Fruit fly (Drosophila melanogaster) whole organism, embryonic: Measurements from ENCODE around the gene CG14342.

ENCODE experiments used
- Bteb2 ChIP-seq: fragments of 200-800 bp; sonication (Bioruptor generic); optimal IDR thresholded peaks from 2 replicates; lab custom pipeline; 2016; ENCODE audit warnings: missing biosample characterization, missing genetic modification characterization
- CG10431 ChIP-seq: fragments of 200-800 bp; sonication (Bioruptor generic); optimal IDR thresholded peaks from 3 replicates; lab custom pipeline; 2018; ENCODE audit warnings: missing biosample characterization, mild to moderate bottlenecking, missing genetic modification characterization
- CG10565 ChIP-seq: fragments of 200-800 bp; sonication (Bioruptor generic); optimal IDR thresholded peaks from 3 replicates; lab custom pipeline; 2016; ENCODE audit warnings: missing biosample characterization, mild to moderate bottlenecking, missing genetic modification characterization
- CG10959 ChIP-seq: fragments of 200-800 bp; sonication (Bioruptor generic); IDR thresholded peaks from 2 replicates; pipeline ENCODE4 v1.3.6; 2022; ENCODE audit warnings: missing biosample characterization, missing genetic modification characterization
- CG11696 ChIP-seq: fragments of 200-800 bp; sonication (Bioruptor generic); IDR thresholded peaks from 2 replicates; pipeline ENCODE4 v1.3.6; 2022; ENCODE audit warnings: missing biosample characterization, missing genetic modification characterization
- CG15601 ChIP-seq: fragments of 200-800 bp; sonication (Bioruptor generic); optimal IDR thresholded peaks from 3 replicates; lab custom pipeline; 2019; ENCODE audit warnings: missing biosample characterization, mild to moderate bottlenecking, missing genetic modification characterization, moderate library complexity
- CG16813 ChIP-seq: fragments of 200-800 bp; sonication (Bioruptor generic); IDR thresholded peaks from 3 replicates; pipeline ENCODE4 v1.3.6; 2022; ENCODE audit warnings: missing biosample characterization, missing genetic modification characterization; ENCODE audit not compliant: partially characterized antibody
- CG17186 ChIP-seq: fragments of 200-800 bp; sonication (Bioruptor generic); optimal IDR thresholded peaks from 3 replicates; lab custom pipeline; 2017; ENCODE audit warnings: missing biosample characterization, missing genetic modification reagents, missing genetic modification characterization
- CG18764 ChIP-seq: fragments of 200-800 bp; sonication (Bioruptor generic); optimal IDR thresholded peaks from 3 replicates; lab custom pipeline; 2016; ENCODE audit warnings: missing biosample characterization, missing genetic modification characterization
- CG31365 ChIP-seq: fragments of 200-800 bp; sonication (Bioruptor generic); optimal IDR thresholded peaks from 2 replicates; lab custom pipeline; 2018; ENCODE audit warnings: missing biosample characterization, mild to moderate bottlenecking, missing genetic modification characterization
- CG31441 ChIP-seq: fragments of 200-800 bp; sonication (Bioruptor generic); IDR thresholded peaks from 2 replicates; pipeline ENCODE4 v1.3.6; 2022; ENCODE audit warnings: missing biosample characterization, missing genetic modification characterization
- CG32772 ChIP-seq: fragments of 200-800 bp; sonication (Bioruptor generic); IDR thresholded peaks from 2 replicates; pipeline ENCODE4 v1.3.6; 2022; ENCODE audit warnings: missing biosample characterization, missing genetic modification characterization
- CG34224 ChIP-seq: fragments of 200-800 bp; sonication (Bioruptor generic); IDR thresholded peaks from 3 replicates; pipeline ENCODE4 v1.3.6; 2022; ENCODE audit warnings: missing biosample characterization, missing genetic modification characterization; ENCODE audit not compliant: partially characterized antibody
- CG3847 ChIP-seq: fragments of 200-800 bp; sonication (Bioruptor generic); IDR thresholded peaks from 2 replicates; pipeline ENCODE4 v1.3.6; 2022; ENCODE audit warnings: missing biosample characterization, missing genetic modification characterization
- CG3995 ChIP-seq: fragments of 200-800 bp; sonication (Bioruptor generic); optimal IDR thresholded peaks from 3 replicates; lab custom pipeline; 2016; ENCODE audit warnings: missing biosample characterization, missing genetic modification characterization
- CG6854 ChIP-seq: fragments of 200-800 bp; sonication (Bioruptor generic); optimal IDR thresholded peaks from 3 replicates; lab custom pipeline; 2017; ENCODE audit warnings: missing biosample characterization, mild to moderate bottlenecking, missing genetic modification characterization
- CG8765 ChIP-seq: fragments of 200-800 bp; sonication (Bioruptor generic); IDR thresholded peaks from 2 replicates; pipeline ENCODE4 v1.3.6; 2022; ENCODE audit warnings: missing biosample characterization, missing genetic modification characterization
- CG9437 ChIP-seq: fragments of 200-800 bp; sonication (Bioruptor generic); optimal IDR thresholded peaks from 2 replicates; lab custom pipeline; 2018; ENCODE audit warnings: missing biosample characterization, mild to moderate bottlenecking, missing genetic modification characterization
- CoRest ChIP-seq: fragments of 200-800 bp; sonication (Bioruptor generic); optimal IDR thresholded peaks from 3 replicates; lab custom pipeline; 2018; ENCODE audit warnings: missing biosample characterization, mild to moderate bottlenecking, missing genetic modification characterization, moderate library complexity
- Dfd ChIP-seq, 2 experiments: fragments of >200 bp; optimal IDR thresholded peaks; 2 replicates each; lab custom pipeline; 2017; ENCODE audit warnings: missing biosample characterization in 2 of 2, missing genetic modification characterization in 2 of 2
- E2f1 ChIP-seq: fragments of 200-800 bp; sonication (Bioruptor generic); IDR thresholded peaks from 2 replicates; pipeline ENCODE4 v1.3.6; 2022; ENCODE audit warnings: missing biosample characterization, missing genetic modification characterization
- E2f2 ChIP-seq: fragments of 200-800 bp; sonication (Bioruptor generic); IDR thresholded peaks from 2 replicates; pipeline ENCODE4 v1.3.6; 2022; ENCODE audit warnings: missing biosample characterization, missing genetic modification characterization
- Ets65A ChIP-seq: fragments of 200-800 bp; sonication (Bioruptor generic); peaks from one replicate; lab custom pipeline; 2016; ENCODE audit warnings: missing biosample characterization, missing genetic modification characterization
- Lpt ChIP-seq: fragments of >200 bp; optimal IDR thresholded peaks from 2 replicates; lab custom pipeline; 2018; ENCODE audit warnings: missing biosample characterization, missing genetic modification characterization
- NFAT ChIP-seq: fragments of 200-800 bp; sonication (Bioruptor generic); IDR thresholded peaks from 2 replicates; pipeline ENCODE4 v1.3.6; 2022; ENCODE audit warnings: missing biosample characterization, missing genetic modification characterization
- Poxn ChIP-seq: fragments of 200-800 bp; sonication (Bioruptor generic); IDR thresholded peaks from 2 replicates; pipeline ENCODE4 v1.3.6; 2022; ENCODE audit warnings: missing biosample characterization, missing genetic modification characterization
- Rfx ChIP-seq: fragments of 200-800 bp; sonication (Bioruptor generic); IDR thresholded peaks from 2 replicates; pipeline ENCODE4 v1.3.6; 2022; ENCODE audit warnings: missing biosample characterization, missing genetic modification characterization
- Usf ChIP-seq: fragments of 200-800 bp; sonication (Bioruptor generic); optimal IDR thresholded peaks from 2 replicates; lab custom pipeline; 2017; ENCODE audit warnings: missing genotype, missing biosample characterization, missing genetic modification characterization
- chif ChIP-seq, 2 experiments: fragments of 200-800 bp; sonication (Bioruptor generic); optimal IDR thresholded peaks; 3 replicates each; lab custom pipeline; 2016; ENCODE audit warnings: missing biosample characterization in 2 of 2, missing genetic modification characterization in 2 of 2
- crc ChIP-seq: fragments of 200-800 bp; sonication (Bioruptor generic); optimal IDR thresholded peaks from 2 replicates; lab custom pipeline; 2016; ENCODE audit warnings: missing biosample characterization, missing genetic modification characterization
- dan ChIP-seq: fragments of 200-800 bp; sonication (Bioruptor generic); IDR thresholded peaks from 2 replicates; pipeline ENCODE4 v1.3.6; 2022; ENCODE audit warnings: missing biosample characterization, missing genetic modification characterization
- danr ChIP-seq: fragments of 200-800 bp; sonication (Bioruptor generic); IDR thresholded peaks from 2 replicates; pipeline ENCODE4 v1.3.6; 2022; ENCODE audit warnings: missing biosample characterization, missing genetic modification characterization
- dm ChIP-seq: fragments of 200-800 bp; sonication (Bioruptor generic); optimal IDR thresholded peaks from 3 replicates; lab custom pipeline; 2016; ENCODE audit warnings: missing biosample characterization, missing genetic modification characterization
- dysf ChIP-seq: fragments of 200-800 bp; sonication (Bioruptor generic); IDR thresholded peaks from 3 replicates; pipeline ENCODE4 v1.3.6; 2022; ENCODE audit warnings: missing biosample characterization, missing genetic modification characterization
- gt ChIP-seq: fragments of 200-800 bp; sonication (Bioruptor generic); IDR thresholded peaks from 2 replicates; pipeline ENCODE4 v1.3.6; 2022; ENCODE audit warnings: missing biosample characterization, missing genetic modification characterization
- hb ChIP-seq: fragments of 200-800 bp; sonication (Bioruptor generic); IDR thresholded peaks from 3 replicates; pipeline ENCODE4 v1.3.6; 2022; ENCODE audit warnings: missing biosample characterization, missing genetic modification characterization; ENCODE audit not compliant: partially characterized antibody
- jumu ChIP-seq: fragments of 200-800 bp; sonication (Bioruptor generic); optimal IDR thresholded peaks from 3 replicates; lab custom pipeline; 2016; ENCODE audit warnings: missing biosample characterization, missing genetic modification characterization
- kah ChIP-seq: fragments of 200-800 bp; sonication (Bioruptor generic); optimal IDR thresholded peaks from 2 replicates; lab custom pipeline; 2018; ENCODE audit warnings: missing biosample characterization, mild to moderate bottlenecking, missing genetic modification characterization
- knrl ChIP-seq: fragments of 200-800 bp; sonication (Bioruptor generic); IDR thresholded peaks from 3 replicates; pipeline ENCODE4 v1.3.6; 2022; ENCODE audit warnings: missing biosample characterization, missing genetic modification characterization; ENCODE audit not compliant: partially characterized antibody
- mld ChIP-seq: fragments of 200-800 bp; sonication (Bioruptor generic); IDR thresholded peaks from 3 replicates; pipeline ENCODE4 v1.3.6; 2022; ENCODE audit warnings: missing biosample characterization, missing genetic modification characterization; ENCODE audit not compliant: partially characterized antibody
- peb ChIP-seq: fragments of 200-800 bp; sonication (Bioruptor generic); IDR thresholded peaks from 2 replicates; pipeline ENCODE4 v1.3.6; 2022; ENCODE audit warnings: missing biosample characterization, missing genetic modification characterization
- phol ChIP-seq: fragments of 200-800 bp; sonication (Bioruptor generic); optimal IDR thresholded peaks from 3 replicates; lab custom pipeline; 2018; ENCODE audit warnings: missing biosample characterization, mild to moderate bottlenecking, missing genetic modification characterization, moderate library complexity
- run ChIP-seq: fragments of 200-800 bp; sonication (Bioruptor generic); optimal IDR thresholded peaks from 3 replicates; lab custom pipeline; 2018; ENCODE audit warnings: missing biosample characterization, mild to moderate bottlenecking, missing genetic modification characterization
- sd ChIP-seq: fragments of 200-800 bp; sonication (Bioruptor generic); optimal IDR thresholded peaks from 3 replicates; lab custom pipeline; 2018; ENCODE audit warnings: missing biosample characterization, mild to moderate bottlenecking, missing genetic modification characterization, moderate library complexity
- seq ChIP-seq: fragments of 200-800 bp; sonication (Bioruptor generic); IDR thresholded peaks from 2 replicates; pipeline ENCODE4 v1.3.6; 2022; ENCODE audit warnings: missing biosample characterization, missing genetic modification characterization
- slou ChIP-seq: fragments of 200-800 bp; sonication (Bioruptor generic); optimal IDR thresholded peaks from 3 replicates; lab custom pipeline; 2016; ENCODE audit warnings: missing biosample characterization, missing genetic modification characterization
- sr ChIP-seq: fragments of 200-800 bp; sonication (Bioruptor generic); IDR thresholded peaks from 3 replicates; pipeline ENCODE4 v1.3.6; 2022; ENCODE audit warnings: missing biosample characterization, missing genetic modification characterization
- tin ChIP-seq: fragments of 200-800 bp; sonication (Bioruptor generic); optimal IDR thresholded peaks from 3 replicates; lab custom pipeline; 2016; ENCODE audit warnings: missing biosample characterization, missing genetic modification characterization
- toy ChIP-seq: fragments of 200-800 bp; sonication (Bioruptor generic); IDR thresholded peaks from 2 replicates; pipeline ENCODE4 v1.3.6; 2022; ENCODE audit warnings: missing biosample characterization, missing genetic modification characterization
- usp ChIP-seq: fragments of >200 bp; optimal IDR thresholded peaks from 2 replicates; lab custom pipeline; 2017; ENCODE audit warnings: missing biosample characterization, missing genetic modification characterization

The CG14342 gene

DNA sequence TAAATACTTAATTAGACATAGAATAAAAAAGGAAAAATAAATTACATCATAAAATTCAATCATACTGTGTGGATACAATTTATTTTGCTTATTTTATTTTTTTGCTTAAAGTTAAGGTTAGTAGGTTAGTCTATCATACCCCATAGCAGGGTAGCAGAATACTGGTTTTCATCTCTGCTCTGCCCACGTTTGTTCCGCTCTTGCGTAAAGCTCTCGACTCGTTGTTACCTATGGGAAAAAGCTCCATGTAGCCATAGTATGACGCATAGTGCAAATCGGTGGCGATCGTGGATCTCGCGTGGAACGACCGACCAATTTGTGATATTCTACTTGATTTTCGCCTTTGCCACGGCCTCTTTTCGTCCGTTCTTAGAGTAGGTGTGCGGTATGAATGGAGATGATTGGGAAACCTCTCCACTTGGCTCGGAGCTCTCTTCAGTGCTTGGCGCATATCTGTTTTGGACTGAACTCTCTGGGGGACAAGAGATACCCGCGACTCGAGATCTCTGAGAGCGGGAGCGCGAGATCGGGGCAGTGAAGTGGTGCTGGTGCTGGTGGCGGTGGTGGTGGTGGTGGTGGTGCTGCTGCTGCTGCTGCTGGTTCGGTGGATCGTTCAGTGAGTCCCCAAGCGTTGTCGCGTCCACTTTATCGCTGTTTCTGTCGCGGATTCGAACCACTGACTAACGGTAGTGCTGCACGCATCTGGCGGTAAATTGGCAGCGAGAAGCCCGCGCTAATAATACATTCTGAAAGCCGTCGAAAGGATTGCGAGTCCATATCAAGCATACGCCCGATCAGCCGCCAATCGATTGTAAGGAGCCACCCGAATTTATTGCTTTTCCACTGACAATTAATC lies 18.1 kb upstream of the CG14342 start, which contains the start of gene CG5001 (continued):
- TF ChIP-seq CG9437 (GFP tag; lab: Kevin White, UChicago) (peak; percentile 64), mld (GFP tag; lab: Robert Waterston, UW) (no peak), CG31365 (tag; lab: Kevin White, UChicago) (peak; percentile 57), CG8765 (GFP tag; lab: Robert Waterston, UW) (no peak), crc (peak; percentile 34), NFAT (GFP tag; lab: Robert Waterston, UW) (peak; percentile 90), Bteb2 (GFP tag; lab: Kevin White, UChicago) (peak; percentile 50), sr (GFP tag; lab: Robert Waterston, UW) (peak; percentile 94), Rfx (GFP tag; lab: Robert Waterston, UW) (peak; percentile 94), Usf (GFP tag; lab: Kevin White, UChicago) (peak; percentile 30), E2f1 (GFP tag; lab: Robert Waterston, UW) (peak; percentile 88), CG10959 (GFP tag; lab: Robert Waterston, UW) (0 out of 2 replicates have a peak, but pooled peaks have one; percentile 39), CG15601 (tag; lab: Kevin White, UChicago) (peak; percentile 76), CG17186 (no peak), CG34224 (GFP tag; lab: Robert Waterston, UW) (peak; percentile 50; the same call in 1 of the 3 replicates), gt (GFP tag; lab: Robert Waterston, UW) (peak; percentile 47; the same call in 1 of the 2 replicates), CoRest (peak; percentile 89), CG3847 (peak; percentile 74), CG32772 (GFP tag; lab: Robert Waterston, UW) (peak; percentile 82), sd (peak; percentile 25), CG10565 (GFP tag; lab: Kevin White, UChicago) (no peak), tin (GFP tag; lab: Kevin White, UChicago) (peak; percentile 79), CG11696 (GFP tag; lab: Robert Waterston, UW) (peak; percentile 77), usp (GFP tag; lab: Kevin White, UChicago) (no peak), chif (GFP tag; optimal IDR thresholded peaks at IDR 0.05; lab: Kevin White, UChicago) (peak; percentile 57 to 74), Poxn (GFP tag; lab: Robert Waterston, UW) (no peak), E2f2 (GFP tag; lab: Robert Waterston, UW) (peak; percentile 61), seq (peak; percentile 61), knrl (no peak), Dfd (GFP tag; optimal IDR thresholded peaks at IDR 0.05; lab: Kevin White, UChicago) (peak in 1 of 2 experiments; percentile 48), CG6854 (peak; percentile 61), CG16813 (GFP tag; lab: Robert Waterston, UW) (peak; percentile 35; the same call in 1 of the 3 replicates), peb (GFP tag; lab: Robert Waterston, UW) (peak; percentile 71), CG3995 (GFP tag; lab: Kevin White, UChicago) (peak; percentile 30), hb (GFP tag; lab: Robert Waterston, UW) (no peak), jumu (peak; percentile 58), CG18764 (GFP tag; lab: Kevin White, UChicago) (no peak), dm (peak; percentile 34), Ets65A (GFP tag; lab: Kevin White, UChicago) (peak; percentile 8), CG31441 (GFP tag; lab: Robert Waterston, UW) (no peak; the same call in 1 of the 2 replicates), phol (peak; percentile 88), dysf (GFP tag; lab: Robert Waterston, UW) (peak; percentile 91), dan (no peak), CG10431 (GFP tag; lab: Kevin White, UChicago) (peak; percentile 97), slou (peak; percentile 65), toy (GFP tag; lab: Robert Waterston, UW) (peak; percentile 72), Lpt (no peak), danr (GFP tag; lab: Robert Waterston, UW) (peak; percentile 63; the same call in 1 of the 2 replicates), run (tag; lab: Kevin White, UChicago) (peak; percentile 92), kah (GFP tag; lab: Kevin White, UChicago) (peak; percentile 72)
